Fruit fly (Drosophila melanogaster) whole organism, embryonic: ENCODE measurements around the gene CG45065.

Experiments
- Bgb ChIP-seq: fragments of 200-800 bp; sonication (Bioruptor generic); IDR thresholded peaks from 2 replicates; pipeline ENCODE4 v1.3.6; 2022; ENCODE audit warnings: missing biosample characterization, missing genetic modification characterization; ENCODE audit not compliant: partially characterized antibody
- Blimp-1 ChIP-seq: fragments of 200-800 bp; sonication (Bioruptor generic); optimal IDR thresholded peaks from 3 replicates; lab custom pipeline; 2018; ENCODE audit warnings: missing biosample characterization, missing genetic modification characterization, mild to moderate bottlenecking, moderate library complexity, missing genetic modification reagents
- C15 ChIP-seq: fragments of 200-800 bp; sonication (Bioruptor generic); IDR thresholded peaks from 3 replicates; pipeline ENCODE4 v1.3.6; 2022; ENCODE audit warnings: missing biosample characterization, missing genetic modification characterization
- CG10209 ChIP-seq: fragments of 200-800 bp; sonication (Bioruptor generic); optimal IDR thresholded peaks from 3 replicates; lab custom pipeline; 2017; ENCODE audit warnings: missing biosample characterization, mild to moderate bottlenecking, missing genetic modification characterization, missing genetic modification reagents
- CG1024 ChIP-seq: fragments of 200-800 bp; sonication (Bioruptor generic); IDR thresholded peaks from 2 replicates; pipeline ENCODE4 v1.3.6; 2022; ENCODE audit warnings: missing biosample characterization, missing genetic modification characterization
- CG11723 ChIP-seq: fragments of 200-800 bp; sonication (Bioruptor generic); optimal IDR thresholded peaks from 2 replicates; lab custom pipeline; 2017; ENCODE audit warnings: missing biosample characterization, mild to moderate bottlenecking, missing genetic modification characterization
- CG13287 ChIP-seq: fragments of 200-800 bp; sonication (Bioruptor generic); IDR thresholded peaks from 2 replicates; pipeline ENCODE4 v1.3.6; 2022; ENCODE audit warnings: missing biosample characterization, missing genetic modification characterization; ENCODE audit not compliant: partially characterized antibody
- CG13775 ChIP-seq: fragments of 200-800 bp; sonication (Bioruptor generic); optimal IDR thresholded peaks from 3 replicates; lab custom pipeline; 2017; ENCODE audit warnings: missing biosample characterization, mild to moderate bottlenecking, missing genetic modification characterization
- CG14710 ChIP-seq: fragments of 200-800 bp; sonication (Bioruptor generic); optimal IDR thresholded peaks from 3 replicates; lab custom pipeline; 2019; ENCODE audit warnings: missing biosample characterization, mild to moderate bottlenecking, missing genetic modification characterization, moderate library complexity
- CG15696 ChIP-seq: fragments of 200-800 bp; sonication (Bioruptor generic); optimal IDR thresholded peaks from 2 replicates; lab custom pipeline; 2019; ENCODE audit warnings: missing biosample characterization, mild to moderate bottlenecking, missing genetic modification characterization, moderate library complexity
- CG30020 ChIP-seq: fragments of 200-800 bp; optimal IDR thresholded peaks from 2 replicates; lab custom pipeline; 2019; ENCODE audit warnings: missing biosample characterization, mild to moderate bottlenecking, missing genetic modification characterization, moderate library complexity
- CG34376 ChIP-seq: fragments of 200-800 bp; sonication (Bioruptor generic); optimal IDR thresholded peaks from 2 replicates; lab custom pipeline; 2018; ENCODE audit warnings: missing biosample characterization, mild to moderate bottlenecking, missing genetic modification characterization
- CG34422 ChIP-seq: fragments of 200-800 bp; sonication (Bioruptor generic); IDR thresholded peaks from 3 replicates; pipeline ENCODE4 v1.3.6; 2022; ENCODE audit warnings: missing biosample characterization, missing genetic modification characterization
- CG4328 ChIP-seq: fragments of 200-800 bp; sonication (Bioruptor generic); optimal IDR thresholded peaks from 3 replicates; lab custom pipeline; 2017; ENCODE audit warnings: missing biosample characterization, missing genetic modification reagents, missing genetic modification characterization
- CG4360 ChIP-seq: fragments of 200-800 bp; sonication (Bioruptor generic); IDR thresholded peaks from 2 replicates; pipeline ENCODE4 v1.3.6; 2022; ENCODE audit warnings: missing biosample characterization, missing genetic modification characterization
- CG4707 ChIP-seq: fragments of 200-800 bp; sonication (Bioruptor generic); optimal IDR thresholded peaks from 2 replicates; lab custom pipeline; 2018; ENCODE audit warnings: missing biosample characterization, mild to moderate bottlenecking, missing genetic modification characterization, moderate library complexity
- CG6791 ChIP-seq: fragments of 200-800 bp; sonication (Bioruptor generic); IDR thresholded peaks from 3 replicates; pipeline ENCODE4 v1.3.6; 2022; ENCODE audit warnings: missing biosample characterization, missing genetic modification characterization; ENCODE audit not compliant: partially characterized antibody
- CG8765 ChIP-seq: fragments of 200-800 bp; sonication (Bioruptor generic); IDR thresholded peaks from 2 replicates; pipeline ENCODE4 v1.3.6; 2022; ENCODE audit warnings: missing biosample characterization, missing genetic modification characterization
- CG9437 ChIP-seq: fragments of 200-800 bp; sonication (Bioruptor generic); optimal IDR thresholded peaks from 2 replicates; lab custom pipeline; 2018; ENCODE audit warnings: missing biosample characterization, mild to moderate bottlenecking, missing genetic modification characterization
- HLH3B ChIP-seq: fragments of 200-800 bp; sonication (Bioruptor generic); IDR thresholded peaks from 2 replicates; pipeline ENCODE4 v1.3.6; 2022; ENCODE audit warnings: missing biosample characterization, missing genetic modification characterization
- HLH54F ChIP-seq: fragments of 200-800 bp; sonication (Bioruptor generic); optimal IDR thresholded peaks from 3 replicates; lab custom pipeline; 2016; ENCODE audit warnings: missing biosample characterization, missing genetic modification characterization
- Jarid2 ChIP-seq: fragments of 200-800 bp; sonication (Bioruptor generic); optimal IDR thresholded peaks from 3 replicates; lab custom pipeline; 2017; ENCODE audit warnings: mild to moderate bottlenecking, missing biosample characterization, missing genetic modification reagents, missing genetic modification characterization
- Lpt ChIP-seq: fragments of >200 bp; optimal IDR thresholded peaks from 2 replicates; lab custom pipeline; 2018; ENCODE audit warnings: missing biosample characterization, missing genetic modification characterization
- Med ChIP-seq: fragments of 200-800 bp; sonication (Bioruptor generic); peaks from one replicate; lab custom pipeline; 2016; ENCODE audit warnings: missing biosample characterization, missing genetic modification characterization, mild to moderate bottlenecking, inconsistent platforms, moderate library complexity
- Side ChIP-seq: fragments of 200-800 bp; sonication (Bioruptor generic); optimal IDR thresholded peaks from 2 replicates; lab custom pipeline; 2016; ENCODE audit warnings: missing biosample characterization, missing genetic modification characterization
- Sin3A ChIP-seq: fragments of >200 bp; optimal IDR thresholded peaks from 2 replicates; lab custom pipeline; 2018
- Sry-δ ChIP-seq: fragments of 200-800 bp; sonication (Bioruptor generic); optimal IDR thresholded peaks from 2 replicates; lab custom pipeline; 2016; ENCODE audit warnings: missing biosample characterization, missing genetic modification characterization
- Vsx1 ChIP-seq: fragments of 200-800 bp; sonication (Bioruptor generic); optimal IDR thresholded peaks from 2 replicates; lab custom pipeline; 2017; ENCODE audit warnings: missing biosample characterization, mild to moderate bottlenecking, missing genetic modification characterization, missing genetic modification reagents
- Xbp1 ChIP-seq: fragments of 200-800 bp; sonication (Bioruptor generic); optimal IDR thresholded peaks from 3 replicates; lab custom pipeline; 2016; ENCODE audit warnings: missing biosample characterization, mild to moderate bottlenecking, missing genetic modification characterization
- ac ChIP-seq: fragments of 200-800 bp; sonication (Bioruptor generic); optimal IDR thresholded peaks from 3 replicates; lab custom pipeline; 2017; ENCODE audit warnings: missing biosample characterization, mild to moderate bottlenecking, missing genetic modification characterization
- ara ChIP-seq: fragments of 200-800 bp; sonication (Bioruptor generic); IDR thresholded peaks from 2 replicates; pipeline ENCODE4 v1.3.6; 2022; ENCODE audit warnings: missing biosample characterization, missing genetic modification characterization
- bigmax ChIP-seq: fragments of 200-800 bp; sonication (Bioruptor generic); optimal IDR thresholded peaks from 2 replicates; lab custom pipeline; 2018; ENCODE audit warnings: missing biosample characterization, mild to moderate bottlenecking, missing genetic modification characterization
- bowl ChIP-seq: fragments of 200-800 bp; sonication (Bioruptor generic); IDR thresholded peaks from 2 replicates; pipeline ENCODE4 v1.3.6; 2022; ENCODE audit warnings: missing biosample characterization, missing genetic modification characterization
- cad ChIP-seq: fragments of >200 bp; optimal IDR thresholded peaks from 2 replicates; lab custom pipeline; 2017; ENCODE audit warnings: missing biosample characterization, missing genetic modification characterization
- cg ChIP-seq: fragments of 200-800 bp; sonication (Bioruptor generic); optimal IDR thresholded peaks from 3 replicates; lab custom pipeline; 2019; ENCODE audit warnings: missing biosample characterization, mild to moderate bottlenecking, missing genetic modification characterization, moderate library complexity
- chif ChIP-seq, 2 experiments: fragments of 200-800 bp; sonication (Bioruptor generic); optimal IDR thresholded peaks; 3 replicates each; lab custom pipeline; 2016; ENCODE audit warnings: missing biosample characterization in 2 of 2, missing genetic modification characterization in 2 of 2
- cwo ChIP-seq: fragments of 200-800 bp; sonication (Bioruptor generic); optimal IDR thresholded peaks from 3 replicates; lab custom pipeline; 2017; ENCODE audit warnings: missing biosample characterization, missing genetic modification characterization, mild to moderate bottlenecking, moderate library complexity, missing genetic modification reagents
- dati ChIP-seq: fragments of 200-800 bp; sonication (Bioruptor generic); IDR thresholded peaks from 2 replicates; pipeline ENCODE4 v1.3.6; 2022; ENCODE audit warnings: missing biosample characterization, missing genetic modification characterization
- ems ChIP-seq: fragments of 200-800 bp; sonication (Bioruptor generic); optimal IDR thresholded peaks from 3 replicates; lab custom pipeline; 2016; ENCODE audit warnings: missing biosample characterization, missing genetic modification characterization
- gsb ChIP-seq: fragments of 200-800 bp; sonication (Bioruptor generic); IDR thresholded peaks from 2 replicates; pipeline ENCODE4 v1.3.6; 2022; ENCODE audit warnings: missing biosample characterization, missing genetic modification characterization
- maf-S ChIP-seq: fragments of 200-800 bp; sonication (Bioruptor generic); optimal IDR thresholded peaks from 2 replicates; lab custom pipeline; 2016; ENCODE audit warnings: missing biosample characterization, missing genetic modification characterization
- p53 ChIP-seq: fragments of 200-800 bp; sonication (Bioruptor generic); optimal IDR thresholded peaks from 2 replicates; lab custom pipeline; 2016; ENCODE audit warnings: missing biosample characterization, missing genetic modification characterization
- pfk ChIP-seq: fragments of 200-800 bp; sonication (Bioruptor generic); optimal IDR thresholded peaks from 2 replicates; lab custom pipeline; 2018; ENCODE audit warnings: missing biosample characterization, mild to moderate bottlenecking, missing genetic modification characterization, moderate library complexity
- pho ChIP-seq: fragments of 200-800 bp; sonication (Bioruptor generic); optimal IDR thresholded peaks from 2 replicates; lab custom pipeline; 2016; ENCODE audit warnings: missing biosample characterization, missing genetic modification characterization
- pum ChIP-seq: fragments of 200-800 bp; sonication (Bioruptor generic); optimal IDR thresholded peaks from 2 replicates; lab custom pipeline; 2016; ENCODE audit warnings: missing biosample characterization, missing genetic modification characterization
- ranshi ChIP-seq: fragments of 200-800 bp; sonication (Bioruptor generic); IDR thresholded peaks from 2 replicates; pipeline ENCODE4 v1.3.6; 2022; ENCODE audit warnings: missing biosample characterization, missing genetic modification characterization
- repo ChIP-seq: fragments of 200-800 bp; sonication (Bioruptor generic); optimal IDR thresholded peaks from 2 replicates; lab custom pipeline; 2016; ENCODE audit warnings: missing biosample characterization, missing genetic modification characterization
- seq ChIP-seq: fragments of 200-800 bp; sonication (Bioruptor generic); IDR thresholded peaks from 2 replicates; pipeline ENCODE4 v1.3.6; 2022; ENCODE audit warnings: missing biosample characterization, missing genetic modification characterization
- slbo ChIP-seq: fragments of 200-800 bp; sonication (Bioruptor generic); IDR thresholded peaks from 2 replicates; pipeline ENCODE4 v1.3.6; 2022; ENCODE audit warnings: missing biosample characterization, missing genetic modification characterization
- stc ChIP-seq: fragments of 200-800 bp; sonication (Bioruptor generic); IDR thresholded peaks from 2 replicates; pipeline ENCODE4 v1.3.6; 2022; ENCODE audit warnings: missing biosample characterization, missing genetic modification characterization
- tx ChIP-seq: fragments of 200-800 bp; sonication (Bioruptor generic); optimal IDR thresholded peaks from 2 replicates; lab custom pipeline; 2016; ENCODE audit warnings: missing biosample characterization, missing genetic modification characterization

CG45065 gene

dm6 chrX:14832562-14833303 lies 49.7 kb downstream of the CG45065 start, which contains the start of gene CG14411 (continued):
- TF ChIP-seq CG4360 = peak; percentile 58
- TF ChIP-seq CG34422 = peak; percentile 66; the same call in 2 of the 3 replicates
- TF ChIP-seq Sry-δ (GFP tag; lab: Kevin White, UChicago) = peak; percentile 35
- no peak for TF ChIP-seq Side (GFP tag; lab: Kevin White, UChicago)
- no peak for TF ChIP-seq stc (GFP tag; lab: Robert Waterston, UW)
- no peak for TF ChIP-seq gsb (GFP tag; lab: Robert Waterston, UW)
- TF ChIP-seq Lpt (GFP tag; lab: Kevin White, UChicago) = no peak
- 0 out of 3 replicates have a peak, but pooled peaks have one; percentile 32 for TF ChIP-seq CG6791 (GFP tag; lab: Robert Waterston, UW)
- TF ChIP-seq CG8765 (GFP tag; lab: Robert Waterston, UW) = no peak
- TF ChIP-seq ranshi (GFP tag; lab: Robert Waterston, UW) = no peak
- no peak for TF ChIP-seq Blimp-1 (GFP tag; lab: Kevin White, UChicago)
- no peak for TF ChIP-seq CG13775 (GFP tag; lab: Kevin White, UChicago)
- no peak for TF ChIP-seq maf-S
- no peak for TF ChIP-seq chif (GFP tag; optimal IDR thresholded peaks at IDR 0.05; lab: Kevin White, UChicago)
- no peak for TF ChIP-seq HLH54F
- no peak for TF ChIP-seq repo (GFP tag; lab: Kevin White, UChicago)
- TF ChIP-seq bigmax (GFP tag; lab: Kevin White, UChicago) = no peak
- TF ChIP-seq Med (GFP tag; lab: Kevin White, UChicago) = peak; percentile 80
- no peak for TF ChIP-seq ara (GFP tag; lab: Robert Waterston, UW)
- TF ChIP-seq pfk (GFP tag; lab: Kevin White, UChicago) = peak; percentile 91
- no peak for TF ChIP-seq Xbp1 (GFP tag; lab: Kevin White, UChicago)
- TF ChIP-seq p53 (GFP tag; lab: Kevin White, UChicago) = peak; percentile 10
- no peak for TF ChIP-seq dati
- peak; percentile 29 for TF ChIP-seq Sin3A (lab: Kevin White, UChicago)
- no peak for TF ChIP-seq C15 (GFP tag; lab: Robert Waterston, UW)
- no peak for TF ChIP-seq slbo (GFP tag; lab: Robert Waterston, UW)
- TF ChIP-seq Bgb = peak; percentile 29; the same call in 1 of the 2 replicates
- TF ChIP-seq CG4707 (GFP tag; lab: Kevin White, UChicago) = no peak
- TF ChIP-seq HLH3B (GFP tag; lab: Robert Waterston, UW) = no peak
- no peak for TF ChIP-seq cwo
- no peak for TF ChIP-seq bowl (GFP tag; lab: Robert Waterston, UW)
- TF ChIP-seq CG13287 (GFP tag; lab: Robert Waterston, UW) = no peak
- TF ChIP-seq CG10209 (GFP tag; lab: Kevin White, UChicago) = no peak
- TF ChIP-seq CG34376 (GFP tag; lab: Kevin White, UChicago) = no peak
- no peak for TF ChIP-seq CG30020 (tag; lab: Kevin White, UChicago)
- no peak for TF ChIP-seq CG11723 (GFP tag; lab: Kevin White, UChicago)
- no peak for TF ChIP-seq CG15696 (tag; lab: Kevin White, UChicago)
- TF ChIP-seq CG14710 (tag; lab: Kevin White, UChicago) = peak; percentile 67
- no peak for TF ChIP-seq pho
- no peak for TF ChIP-seq CG9437 (GFP tag; lab: Kevin White, UChicago)
- peak; percentile 42 for TF ChIP-seq Jarid2 (GFP tag; lab: Kevin White, UChicago)
- no peak for TF ChIP-seq ac (GFP tag; lab: Kevin White, UChicago)
- no peak for TF ChIP-seq pum (GFP tag; lab: Kevin White, UChicago)
- TF ChIP-seq tx (GFP tag; lab: Kevin White, UChicago) = no peak
- TF ChIP-seq seq = no peak
- TF ChIP-seq CG1024 (GFP tag; lab: Robert Waterston, UW) = no peak
- TF ChIP-seq cad (GFP tag; lab: Kevin White, UChicago) = no peak
- TF ChIP-seq cg = peak; percentile 91
- TF ChIP-seq ems (GFP tag; lab: Kevin White, UChicago) = no peak
- no peak for TF ChIP-seq Vsx1 (GFP tag; lab: Kevin White, UChicago)
- TF ChIP-seq CG4328 = no peak
